Worm (Caenorhabditis elegans): ENCODE measurements around the gene pcs-1.

DNA sequence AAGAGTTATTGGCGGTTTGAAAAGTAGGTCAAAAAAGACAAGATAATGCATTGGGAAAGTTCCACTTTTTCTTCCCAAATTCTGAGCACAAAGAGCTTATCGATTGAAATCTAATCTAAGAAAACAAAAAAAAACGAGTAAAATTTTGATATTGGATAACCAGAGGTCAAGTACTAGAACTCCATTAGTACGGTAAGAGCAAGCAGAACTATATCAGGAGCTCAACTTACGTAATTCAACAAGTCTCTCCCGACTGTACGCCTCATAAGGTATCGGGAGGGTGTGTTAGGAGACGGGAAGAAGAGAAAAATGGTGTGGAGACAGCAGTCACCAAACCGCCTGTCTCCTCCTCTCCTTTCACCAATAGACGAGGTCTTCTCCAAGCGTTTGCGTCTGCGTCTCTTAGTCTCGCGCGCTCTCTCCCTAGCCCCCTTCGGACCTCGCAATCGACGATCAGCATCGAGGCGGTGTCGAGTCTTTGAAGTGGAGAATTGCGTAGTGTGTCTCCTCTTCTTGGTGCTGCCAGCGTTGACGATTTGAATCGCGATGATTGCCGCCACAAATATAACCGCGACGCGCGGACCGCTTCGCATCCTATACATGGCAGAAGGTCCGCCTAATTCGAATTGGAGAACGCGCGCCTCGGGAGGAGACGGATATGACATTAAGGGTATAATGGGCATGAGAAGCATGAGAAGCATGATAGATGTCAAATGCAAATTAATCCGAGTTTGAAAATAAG is 10.4 kb downstream of the pcs-1 start, which contains the start of gene F54D5.5:
- TF ChIP-seq ama-1 (optimal IDR thresholded peaks at IDR 0.05) = no peak
- TF ChIP-seq ama-1 (GFP tag; optimal IDR thresholded peaks at IDR 0.05) = no peak
- no peak for TF ChIP-seq unc-62 (GFP tag; optimal IDR thresholded peaks at IDR 0.05)
- no peak for TF ChIP-seq lin-40 (tag; optimal IDR thresholded peaks at IDR 0.05)
- TF ChIP-seq madf-6 (GFP tag; IDR thresholded peaks at IDR 0.05) = no peak
- no peak for TF ChIP-seq tbp1 (GFP tag; optimal IDR thresholded peaks at IDR 0.05)
- no peak for TF ChIP-seq F52B5.7 (tag; optimal IDR thresholded peaks at IDR 0.05)
- no peak for TF ChIP-seq snpc-4 (GFP tag; optimal IDR thresholded peaks at IDR 0.05)
- no peak for TF ChIP-seq snpc-4 (tag; optimal IDR thresholded peaks at IDR 0.05)
